Fruit fly (Drosophila melanogaster): ENCODE data around the gene by.

Gene by

dm6 chr3R:9515860-9516344 is 16.9 kb downstream of the by start, which contains the start of the genes mRpL47, CG8176 and Kdm3 (continued):
- TF ChIP-seq peb (GFP tag; IDR thresholded peaks at IDR 0.05) (no peak), fd64A (GFP tag; optimal IDR thresholded peaks at IDR 0.05) (no peak), CG12391 (tag; optimal IDR thresholded peaks at IDR 0.05) (peak; percentile 59), slou (GFP tag; optimal IDR thresholded peaks at IDR 0.05) (peak; percentile 79), eyg (GFP tag; optimal IDR thresholded peaks at IDR 0.05) (peak; percentile 56), CG17359 (tag; optimal IDR thresholded peaks at IDR 0.05) (no peak), nerfin-2 (GFP tag; IDR thresholded peaks at IDR 0.05; ENCODE audit: partially characterized antibody) (no peak), CG5245 (GFP tag; optimal IDR thresholded peaks at IDR 0.05) (peak; percentile 37), p53 (GFP tag; optimal IDR thresholded peaks at IDR 0.05) (peak; percentile 74), CG2129 (GFP tag; IDR thresholded peaks at IDR 0.05; ENCODE audit: partially characterized antibody) (no peak), fru (optimal IDR thresholded peaks at IDR 0.05) (no peak), Optix (GFP tag; IDR thresholded peaks at IDR 0.05) (no peak), dmrt11E (tag; optimal IDR thresholded peaks at IDR 0.05) (peak; percentile 8), slp2 (GFP tag; optimal IDR thresholded peaks at IDR 0.05) (peak; percentile 58), jumu (GFP tag; optimal IDR thresholded peaks at IDR 0.05) (peak; percentile 91), CG11093 (GFP tag; IDR thresholded peaks at IDR 0.05) (no peak; the same call in 2 of the 3 replicates), CG8388 (GFP tag; optimal IDR thresholded peaks at IDR 0.05) (no peak)

DNA sequence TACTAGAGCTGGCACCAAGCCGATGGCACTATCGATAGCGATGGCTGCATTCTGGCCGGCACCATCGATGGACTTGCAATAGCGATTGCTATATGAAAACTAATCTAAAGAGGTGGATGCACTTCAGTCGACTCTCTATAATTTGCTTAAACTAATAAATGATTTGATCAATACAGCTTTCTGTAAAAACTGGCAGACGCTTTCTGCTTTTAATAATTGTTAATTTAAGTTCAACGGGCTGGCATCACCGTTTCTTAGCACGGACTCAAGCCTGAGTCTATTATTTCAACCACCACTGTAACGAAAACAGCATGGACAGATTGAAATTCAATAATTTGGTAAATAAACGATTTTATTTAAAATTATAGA is 19.8 kb downstream of the by start, which contains the start of the genes Ras85D and Rlb1:
TSS of gene Ras85D (minus strand) at position 16 of the 369 bp plus-strand sequence.
TSS of gene Rlb1 (plus strand) at position 276 of the 369 bp plus-strand sequence.
- TF ChIP-seq usp (GFP tag; optimal IDR thresholded peaks at IDR 0.05) (no peak), Meics (GFP tag; optimal IDR thresholded peaks at IDR 0.05) (peak; percentile 63), CG4854 (GFP tag; optimal IDR thresholded peaks at IDR 0.05) (peak; percentile 66), CG3281 (GFP tag; optimal IDR thresholded peaks at IDR 0.05) (peak; percentile 62), Ets97D (GFP tag; optimal IDR thresholded peaks at IDR 0.05) (peak; percentile 77), trem (tag; optimal IDR thresholded peaks at IDR 0.05) (peak; percentile 79), Sox100B (GFP tag; optimal IDR thresholded peaks at IDR 0.05) (no peak), Nf-YC (tag; optimal IDR thresholded peaks at IDR 0.05) (peak; percentile 77), stc (GFP tag; IDR thresholded peaks at IDR 0.05) (no peak), Hr51 (GFP tag; optimal IDR thresholded peaks at IDR 0.05) (peak in 1 of 2 experiments; percentile 88), CHES-1-like (GFP tag; optimal IDR thresholded peaks at IDR 0.05) (peak; percentile 81), prd (optimal IDR thresholded peaks at IDR 0.05) (no peak), prd (GFP tag; IDR thresholded peaks at IDR 0.05) (no peak), CG7928 (GFP tag; optimal IDR thresholded peaks at IDR 0.05) (peak; percentile 47), nmo (GFP tag; optimal IDR thresholded peaks at IDR 0.05) (peak; percentile 84), Doc3 (GFP tag; IDR thresholded peaks at IDR 0.05; ENCODE audit: partially characterized antibody) (no peak), hb (GFP tag; IDR thresholded peaks at IDR 0.05; ENCODE audit: partially characterized antibody) (no peak), CG32767 (GFP tag; IDR thresholded peaks at IDR 0.05) (no peak), Hey (tag; optimal IDR thresholded peaks at IDR 0.05) (no peak), mirr (GFP tag; optimal IDR thresholded peaks at IDR 0.05) (peak; percentile 69), amos (GFP tag; IDR thresholded peaks at IDR 0.05; ENCODE audit: partially characterized antibody) (no peak), CG6175 (GFP tag; IDR thresholded peaks at IDR 0.05) (no peak), CG7745 (tag; optimal IDR thresholded peaks at IDR 0.05) (no peak), fd96Cb (tag; optimal IDR thresholded peaks at IDR 0.05) (peak; percentile 21), exex (tag; optimal IDR thresholded peaks at IDR 0.05) (peak; percentile 35), Ets65A (GFP tag) (peak; percentile 99), ap (GFP tag; IDR thresholded peaks at IDR 0.05) (no peak), CG13123 (GFP tag; optimal IDR thresholded peaks at IDR 0.05) (peak; percentile 42), CrebB (tag; optimal IDR thresholded peaks at IDR 0.05) (peak; percentile 62), CG7987 (GFP tag; optimal IDR thresholded peaks at IDR 0.05) (peak; percentile 45), zen (tag; optimal IDR thresholded peaks at IDR 0.05) (peak; percentile 8), knrl (GFP tag; IDR thresholded peaks at IDR 0.05; ENCODE audit: partially characterized antibody) (no peak), Usf (GFP tag; optimal IDR thresholded peaks at IDR 0.05) (peak; percentile 14), D19A (tag; optimal IDR thresholded peaks at IDR 0.05) (peak; percentile 29)
